Fruit fly (Drosophila melanogaster): Measurements from ENCODE around the gene Hsp60B.

DNA sequence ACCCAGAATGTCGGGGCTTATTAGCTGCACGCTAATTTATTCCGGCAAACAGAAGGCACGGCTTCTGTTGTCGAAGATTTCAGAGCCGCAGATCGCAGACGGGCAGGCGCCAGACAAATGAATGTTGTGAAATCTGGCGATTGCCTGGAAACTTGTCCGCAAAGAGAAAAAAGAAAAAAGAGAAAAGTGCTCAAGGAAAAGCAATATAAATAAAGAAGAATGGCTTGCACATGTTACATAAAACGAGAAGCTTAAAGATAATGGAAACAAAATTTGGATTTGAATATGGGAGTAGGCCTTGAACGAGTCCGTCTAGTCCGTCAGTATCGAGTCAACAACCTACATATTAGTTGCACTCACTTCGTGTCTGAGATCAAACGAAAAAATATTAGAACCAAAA, at the start of gene Hsp60B:
- TF ChIP-seq Hr39 (GFP tag; optimal IDR thresholded peaks at IDR 0.05) (no peak), CG32006 (GFP tag; optimal IDR thresholded peaks at IDR 0.05) (no peak), CG11294 (GFP tag; IDR thresholded peaks at IDR 0.05) (no peak), cyc (GFP tag; optimal IDR thresholded peaks at IDR 0.05) (no peak), CG34406 (GFP tag; optimal IDR thresholded peaks at IDR 0.05) (no peak), CG11902 (GFP tag; optimal IDR thresholded peaks at IDR 0.05) (no peak), vri (GFP tag; optimal IDR thresholded peaks at IDR 0.05) (no peak)

Measured in whole organism, prepupa.